Worm (Caenorhabditis elegans): ENCODE measurements around the gene C09H10.9.

ce11 chrII:11127364-11127763 is 23.1 kb downstream of the C09H10.9 start, which contains the start of gene F40F8.1:
- no peak for TF ChIP-seq elt-4 (tag; optimal IDR thresholded peaks at IDR 0.05)
- TF ChIP-seq ama-1 (optimal IDR thresholded peaks at IDR 0.05), result no peak
- TF ChIP-seq dve-1 (tag; optimal IDR thresholded peaks at IDR 0.05), result no peak
- TF ChIP-seq fkh-10 (GFP tag; optimal IDR thresholded peaks at IDR 0.05), result no peak
- no peak for TF ChIP-seq lin-11 (tag; optimal IDR thresholded peaks at IDR 0.05)
- TF ChIP-seq ceh-14 (tag; optimal IDR thresholded peaks at IDR 0.05), result no peak
- no peak for TF ChIP-seq pax-1 (tag; optimal IDR thresholded peaks at IDR 0.05)

All from whole organism, late embryonic.